Fruit fly (Drosophila melanogaster) whole organism, embryonic: Measurements from ENCODE around the gene Ogdh.

Experiments
- ATbp ChIP-seq: fragments of 200-800 bp; sonication (Bioruptor generic); optimal IDR thresholded peaks from 2 replicates; lab custom pipeline; 2017; ENCODE audit warnings: missing biosample characterization, mild to moderate bottlenecking, missing genetic modification characterization, missing genetic modification reagents
- Atf6 ChIP-seq: fragments of 200-800 bp; sonication (Bioruptor generic); IDR thresholded peaks from 2 replicates; pipeline ENCODE4 v1.3.6; 2022; ENCODE audit warnings: missing biosample characterization, missing genetic modification characterization
- C15 ChIP-seq: fragments of 200-800 bp; sonication (Bioruptor generic); IDR thresholded peaks from 3 replicates; pipeline ENCODE4 v1.3.6; 2022; ENCODE audit warnings: missing biosample characterization, missing genetic modification characterization
- CG10209 ChIP-seq: fragments of 200-800 bp; sonication (Bioruptor generic); optimal IDR thresholded peaks from 3 replicates; lab custom pipeline; 2017; ENCODE audit warnings: missing biosample characterization, mild to moderate bottlenecking, missing genetic modification characterization, missing genetic modification reagents
- CG10366 ChIP-seq: fragments of 200-800 bp; sonication (Bioruptor generic); IDR thresholded peaks from 2 replicates; pipeline ENCODE4 v1.3.6; 2022; ENCODE audit warnings: missing biosample characterization, missing genetic modification characterization
- CG12104 ChIP-seq: fragments of 200-800 bp; sonication (Bioruptor generic); optimal IDR thresholded peaks from 3 replicates; lab custom pipeline; 2016; ENCODE audit warnings: missing biosample characterization, missing genetic modification characterization
- CG14050 ChIP-seq: fragments of 200-800 bp; sonication (Bioruptor generic); IDR thresholded peaks from 3 replicates; pipeline ENCODE4 v1.3.6; 2022; ENCODE audit warnings: missing biosample characterization, missing genetic modification characterization
- CG15696 ChIP-seq: fragments of 200-800 bp; sonication (Bioruptor generic); optimal IDR thresholded peaks from 2 replicates; lab custom pipeline; 2019; ENCODE audit warnings: missing biosample characterization, mild to moderate bottlenecking, missing genetic modification characterization, moderate library complexity
- CG17328 ChIP-seq: fragments of 200-800 bp; sonication (Bioruptor generic); IDR thresholded peaks from 2 replicates; pipeline ENCODE4 v1.3.6; 2022; ENCODE audit warnings: missing biosample characterization, missing genetic modification characterization
- CG17361 ChIP-seq: fragments of 200-800 bp; sonication (Bioruptor generic); IDR thresholded peaks from 3 replicates; pipeline ENCODE4 v1.3.6; 2022; ENCODE audit warnings: missing biosample characterization, missing genetic modification characterization
- CG2875 ChIP-seq: fragments of 200-800 bp; sonication (Bioruptor generic); optimal IDR thresholded peaks from 2 replicates; lab custom pipeline; 2017; ENCODE audit warnings: missing biosample characterization, mild to moderate bottlenecking, missing genetic modification characterization, missing genetic modification reagents
- CG34224 ChIP-seq: fragments of 200-800 bp; sonication (Bioruptor generic); IDR thresholded peaks from 3 replicates; pipeline ENCODE4 v1.3.6; 2022; ENCODE audit warnings: missing biosample characterization, missing genetic modification characterization; ENCODE audit not compliant: partially characterized antibody
- CG4282 ChIP-seq: fragments of 200-800 bp; sonication (Bioruptor generic); optimal IDR thresholded peaks from 2 replicates; lab custom pipeline; 2016; ENCODE audit warnings: missing biosample characterization, missing genetic modification characterization
- CG4360 ChIP-seq: fragments of 200-800 bp; sonication (Bioruptor generic); IDR thresholded peaks from 2 replicates; pipeline ENCODE4 v1.3.6; 2022; ENCODE audit warnings: missing biosample characterization, missing genetic modification characterization
- CG4404 ChIP-seq: fragments of 200-800 bp; sonication (Bioruptor generic); IDR thresholded peaks from 2 replicates; pipeline ENCODE4 v1.3.6; 2022; ENCODE audit warnings: missing biosample characterization, missing genetic modification characterization
- CG4730 ChIP-seq: fragments of 200-800 bp; sonication (Bioruptor generic); IDR thresholded peaks from 2 replicates; pipeline ENCODE4 v1.3.6; 2022; ENCODE audit warnings: missing biosample characterization, missing genetic modification characterization
- CG5953 ChIP-seq: fragments of 200-800 bp; sonication (Bioruptor generic); IDR thresholded peaks from 2 replicates; pipeline ENCODE4 v1.3.6; 2022; ENCODE audit warnings: missing biosample characterization, missing genetic modification characterization
- CG7963 ChIP-seq: fragments of 200-800 bp; sonication (Bioruptor generic); IDR thresholded peaks from 3 replicates; pipeline ENCODE4 v1.3.6; 2022; ENCODE audit warnings: missing biosample characterization, missing genetic modification characterization; ENCODE audit not compliant: partially characterized antibody
- CG7987 ChIP-seq: fragments of 200-800 bp; sonication (Bioruptor generic); optimal IDR thresholded peaks from 2 replicates; lab custom pipeline; 2018; ENCODE audit warnings: missing biosample characterization, mild to moderate bottlenecking, missing genetic modification characterization, moderate library complexity
- CG8290 ChIP-seq, 3 experiments: fragments of 200-800 bp; sonication (Bioruptor generic); optimal IDR thresholded peaks; 2 replicates each; lab custom pipeline; 2016 to 2019; ENCODE audit warnings: missing biosample characterization in 3 of 3, missing genetic modification characterization in 3 of 3, mild to moderate bottlenecking in 2 of 3, moderate library complexity in 1 of 3
- CG9215 ChIP-seq: fragments of 200-800 bp; sonication (Bioruptor generic); IDR thresholded peaks from 2 replicates; pipeline ENCODE4 v1.3.6; 2022; ENCODE audit warnings: missing biosample characterization, missing genetic modification characterization
- CG9932 ChIP-seq: fragments of 200-800 bp; sonication (Bioruptor generic); IDR thresholded peaks from 2 replicates; pipeline ENCODE4 v1.3.6; 2022; ENCODE audit warnings: missing biosample characterization, missing genetic modification characterization
- Dip2 ChIP-seq: fragments of 200-800 bp; sonication (Bioruptor generic); IDR thresholded peaks from 2 replicates; pipeline ENCODE4 v1.3.6; 2022; ENCODE audit warnings: missing biosample characterization, missing genetic modification characterization
- Ets65A ChIP-seq: fragments of 200-800 bp; sonication (Bioruptor generic); peaks from one replicate; lab custom pipeline; 2016; ENCODE audit warnings: missing biosample characterization, missing genetic modification characterization
- H2.0 ChIP-seq: fragments of 200-800 bp; sonication (Bioruptor generic); IDR thresholded peaks from 2 replicates; pipeline ENCODE4 v1.3.6; 2022; ENCODE audit warnings: missing biosample characterization, missing genetic modification characterization
- Hand ChIP-seq: fragments of 200-800 bp; sonication (Bioruptor generic); optimal IDR thresholded peaks from 2 replicates; lab custom pipeline; 2017; ENCODE audit warnings: mild to moderate bottlenecking, missing biosample characterization, missing genetic modification reagents, missing genetic modification characterization
- HmgD ChIP-seq: fragments of 200-800 bp; sonication (Bioruptor generic); optimal IDR thresholded peaks from 3 replicates; lab custom pipeline; 2016; ENCODE audit warnings: missing biosample characterization, missing genetic modification characterization
- Hmx ChIP-seq: fragments of 200-800 bp; sonication (Bioruptor generic); optimal IDR thresholded peaks from 2 replicates; lab custom pipeline; 2016; ENCODE audit warnings: missing biosample characterization, missing genetic modification characterization
- Nf-YC ChIP-seq: fragments of 200-800 bp; optimal IDR thresholded peaks from 3 replicates; lab custom pipeline; 2019; ENCODE audit warnings: missing biosample characterization, mild to moderate bottlenecking, missing genetic modification characterization, moderate library complexity
- Ptx1 ChIP-seq: fragments of 200-800 bp; sonication (Bioruptor generic); IDR thresholded peaks from 2 replicates; pipeline ENCODE4 v1.3.6; 2022; ENCODE audit warnings: missing biosample characterization, missing genetic modification characterization
- Rfx ChIP-seq: fragments of 200-800 bp; sonication (Bioruptor generic); IDR thresholded peaks from 2 replicates; pipeline ENCODE4 v1.3.6; 2022; ENCODE audit warnings: missing biosample characterization, missing genetic modification characterization
- Scr ChIP-seq: fragments of 200-800 bp; sonication (Bioruptor generic); IDR thresholded peaks from 2 replicates; pipeline ENCODE4 v1.3.6; 2022; ENCODE audit warnings: missing biosample characterization, missing genetic modification characterization; ENCODE audit not compliant: partially characterized antibody
- Six4 ChIP-seq: fragments of 200-800 bp; sonication (Bioruptor generic); optimal IDR thresholded peaks from 2 replicates; lab custom pipeline; 2016; ENCODE audit warnings: missing biosample characterization, missing genetic modification characterization
- Xrp1 ChIP-seq: fragments of 200-800 bp; sonication (Bioruptor generic); IDR thresholded peaks from 2 replicates; pipeline ENCODE4 v1.3.6; 2022; ENCODE audit warnings: missing biosample characterization, missing genetic modification characterization
- ara ChIP-seq: fragments of 200-800 bp; sonication (Bioruptor generic); IDR thresholded peaks from 2 replicates; pipeline ENCODE4 v1.3.6; 2022; ENCODE audit warnings: missing biosample characterization, missing genetic modification characterization
- az2 ChIP-seq: fragments of 200-800 bp; sonication (Bioruptor generic); optimal IDR thresholded peaks from 3 replicates; lab custom pipeline; 2016; ENCODE audit warnings: missing biosample characterization, missing genetic modification characterization
- btn ChIP-seq: fragments of 200-800 bp; sonication (Bioruptor generic); optimal IDR thresholded peaks from 2 replicates; lab custom pipeline; 2016; ENCODE audit warnings: missing biosample characterization, missing genetic modification characterization
- crol ChIP-seq: fragments of 200-800 bp; sonication (Bioruptor generic); IDR thresholded peaks from 2 replicates; pipeline ENCODE4 v1.3.6; 2022; ENCODE audit warnings: missing biosample characterization, missing genetic modification characterization
- en ChIP-seq: fragments of 200-800 bp; sonication (Bioruptor generic); optimal IDR thresholded peaks from 2 replicates; lab custom pipeline; 2016; ENCODE audit warnings: missing biosample characterization, missing genetic modification characterization
- esg ChIP-seq: fragments of 200-800 bp; sonication (Bioruptor generic); conservative IDR thresholded peaks from 2 replicates; pipeline ENCODE4 v1.3.6; 2022; ENCODE audit warnings: missing biosample characterization, missing genetic modification characterization
- gfzf ChIP-seq: fragments of 200-800 bp; sonication (Bioruptor generic); optimal IDR thresholded peaks from 2 replicates; lab custom pipeline; 2016; ENCODE audit warnings: missing biosample characterization, mild to moderate bottlenecking, missing genetic modification characterization, moderate library complexity
- gsb ChIP-seq: fragments of 200-800 bp; sonication (Bioruptor generic); IDR thresholded peaks from 2 replicates; pipeline ENCODE4 v1.3.6; 2022; ENCODE audit warnings: missing biosample characterization, missing genetic modification characterization
- lab ChIP-seq: fragments of 200-800 bp; sonication (Bioruptor generic); optimal IDR thresholded peaks from 3 replicates; lab custom pipeline; 2017; ENCODE audit warnings: missing biosample characterization, missing genetic modification characterization, mild to moderate bottlenecking, moderate library complexity, missing genetic modification reagents
- lola ChIP-seq, 3 experiments: fragments of >200 bp in 2 of 3; fragments of 200-800 bp in 1 of 3; sonication (Bioruptor generic) in 1 of 3; optimal IDR thresholded peaks; 2 replicates each; lab custom pipeline; 2017 to 2019; ENCODE audit warnings: missing biosample characterization in 3 of 3, missing genetic modification characterization in 3 of 3, mild to moderate bottlenecking in 1 of 3, moderate library complexity in 1 of 3
- pho ChIP-seq: fragments of 200-800 bp; sonication (Bioruptor generic); optimal IDR thresholded peaks from 2 replicates; lab custom pipeline; 2016; ENCODE audit warnings: missing biosample characterization, missing genetic modification characterization
- sens ChIP-seq: fragments of 200-800 bp; sonication (Bioruptor generic); peaks from one replicate; lab custom pipeline; 2016; ENCODE audit warnings: missing biosample characterization, missing genetic modification characterization
- sim ChIP-seq: fragments of 200-800 bp; sonication (Bioruptor generic); IDR thresholded peaks from 2 replicates; pipeline ENCODE4 v1.3.6; 2022; ENCODE audit warnings: missing biosample characterization, missing genetic modification characterization
- sisA ChIP-seq: fragments of 200-800 bp; sonication (Bioruptor generic); IDR thresholded peaks from 2 replicates; pipeline ENCODE4 v1.3.6; 2022; ENCODE audit warnings: missing biosample characterization, missing genetic modification characterization
- ssp ChIP-seq: fragments of 200-800 bp; sonication (Bioruptor generic); IDR thresholded peaks from 2 replicates; pipeline ENCODE4 v1.3.6; 2022; ENCODE audit warnings: missing biosample characterization, missing genetic modification characterization
- z ChIP-seq: fragments of 200-800 bp; sonication (Bioruptor generic); IDR thresholded peaks from 3 replicates; pipeline ENCODE4 v1.3.6; 2022; ENCODE audit warnings: missing biosample characterization, missing genetic modification characterization

Gene Ogdh

DNA sequence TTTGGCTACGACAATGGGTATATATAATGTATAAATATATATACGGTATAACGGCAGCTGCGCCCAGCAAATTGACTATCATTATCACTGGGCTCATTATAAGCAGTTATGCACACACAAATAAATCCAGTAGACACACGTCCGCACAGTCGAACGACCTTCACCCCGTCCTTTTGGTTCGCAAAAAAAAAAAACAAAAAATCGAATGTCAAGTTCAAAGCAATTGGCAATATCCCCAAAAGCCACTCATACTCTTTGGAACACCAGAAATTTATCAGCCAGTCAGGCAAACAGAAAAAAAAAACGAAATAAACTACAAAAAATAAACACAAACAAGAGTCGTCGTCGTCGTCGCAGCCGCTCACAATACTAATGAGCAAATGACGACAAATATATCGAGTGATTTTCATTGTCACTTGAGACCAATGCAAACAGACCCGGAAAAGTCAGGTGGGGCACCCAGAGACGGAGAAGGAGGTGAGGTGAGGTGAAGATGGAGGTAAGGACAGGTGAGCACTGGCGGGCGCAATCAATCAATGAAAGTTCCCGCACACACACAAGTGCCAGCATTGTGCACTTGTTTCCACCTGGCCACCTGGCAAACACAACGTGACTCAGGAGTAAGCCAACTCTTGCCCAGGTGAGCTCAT lies 50.3 kb downstream of the Ogdh start (continued):
- TF ChIP-seq sens (GFP tag; lab: Kevin White, UChicago) (peak; percentile 67), CG4404 (GFP tag; lab: Robert Waterston, UW) (peak; percentile 23; the same call in 1 of the 2 replicates), Atf6 (GFP tag; lab: Robert Waterston, UW) (no peak; the same call in 1 of the 2 replicates), CG4360 (GFP tag; lab: Robert Waterston, UW) (no peak), CG9215 (no peak), Rfx (GFP tag; lab: Robert Waterston, UW) (peak; percentile 69), CG10209 (GFP tag; lab: Kevin White, UChicago) (no peak), Scr (GFP tag; lab: Robert Waterston, UW) (no peak), btn (GFP tag; lab: Kevin White, UChicago) (no peak), CG17361 (no peak), lab (GFP tag; lab: Kevin White, UChicago) (peak; percentile 19), CG7987 (GFP tag; lab: Kevin White, UChicago) (no peak), lola (GFP tag; optimal IDR thresholded peaks at IDR 0.05; lab: Kevin White, UChicago) (no peak), crol (GFP tag; lab: Robert Waterston, UW) (peak; percentile 79), Hmx (GFP tag; lab: Kevin White, UChicago) (no peak), CG4730 (0 out of 2 replicates have a peak, but pooled peaks have one; percentile 3), CG2875 (peak; percentile 30), Nf-YC (tag; lab: Kevin White, UChicago) (no peak), CG15696 (tag; lab: Kevin White, UChicago) (peak; percentile 25), CG4282 (GFP tag; lab: Kevin White, UChicago) (peak; percentile 1), Ets65A (GFP tag; lab: Kevin White, UChicago) (no peak), Dip2 (GFP tag; lab: Robert Waterston, UW) (no peak), H2.0 (peak; percentile 21; the same call in 1 of the 2 replicates), CG34224 (GFP tag; lab: Robert Waterston, UW) (no peak), pho (no peak), Six4 (GFP tag; lab: Kevin White, UChicago) (no peak), CG5953 (no peak), sim (GFP tag; lab: Robert Waterston, UW) (no peak), ara (GFP tag; lab: Robert Waterston, UW) (no peak), gfzf (GFP tag; lab: Kevin White, UChicago) (no peak), esg (GFP tag; lab: Robert Waterston, UW) (0 out of 2 replicates have a peak, but pooled peaks have one; percentile 9), ssp (no peak), en (GFP tag; lab: Kevin White, UChicago) (peak; percentile 30), CG14050 (0 out of 3 replicates have a peak, but pooled peaks have one; percentile 19), HmgD (GFP tag; lab: Kevin White, UChicago) (no peak), z (GFP tag; lab: Robert Waterston, UW) (peak; percentile 25; the same call in 1 of the 3 replicates), gsb (GFP tag; lab: Robert Waterston, UW) (0 out of 2 replicates have a peak, but pooled peaks have one; percentile 20), CG10366 (GFP tag; lab: Robert Waterston, UW) (peak; percentile 43), Hand (GFP tag; lab: Kevin White, UChicago) (no peak), az2 (GFP tag; lab: Kevin White, UChicago) (no peak), CG17328 (GFP tag; lab: Robert Waterston, UW) (0 out of 2 replicates have a peak, but pooled peaks have one; percentile 23), C15 (GFP tag; lab: Robert Waterston, UW) (0 out of 3 replicates have a peak, but pooled peaks have one; percentile 41), CG7963 (GFP tag; lab: Robert Waterston, UW) (no peak), Xrp1 (GFP tag; lab: Robert Waterston, UW) (no peak), CG12104 (GFP tag; lab: Kevin White, UChicago) (peak; percentile 11), sisA (GFP tag; lab: Robert Waterston, UW) (peak; percentile 33; the same call in 1 of the 2 replicates), Ptx1 (peak; percentile 45), CG9932 (GFP tag; lab: Robert Waterston, UW) (peak; percentile 64), ATbp (GFP tag; lab: Kevin White, UChicago) (peak; percentile 4), CG8290 (GFP tag; optimal IDR thresholded peaks at IDR 0.05; lab: Kevin White, UChicago) (no peak), CG8290 (tag; optimal IDR thresholded peaks at IDR 0.05; lab: Kevin White, UChicago) (peak in 1 of 2 experiments; percentile 13)
